Worm (Caenorhabditis elegans) whole organism, late embryonic: Measurements from ENCODE around the gene Y49E10.29.

Experiments
- C38D4.7 ChIP-seq: fragments of 200-800 bp; sonication (Bioruptor generic); optimal IDR thresholded peaks from 2 replicates; lab custom pipeline; 2018; ENCODE audit warnings: mild to moderate bottlenecking, missing genetic modification characterization, moderate library complexity, missing compliant biosample characterization
- ama-1 ChIP-seq: fragments of 150-350 bp; optimal IDR thresholded peaks from 2 replicates; lab custom pipeline; 2014
- ceh-9 ChIP-seq: sonication (generic microtip); optimal IDR thresholded peaks from 2 replicates; lab custom pipeline; 2016; ENCODE audit warnings: mild to moderate bottlenecking, missing genetic modification characterization, inconsistent platforms, missing compliant biosample characterization
- pqm-1 ChIP-seq: sonication (generic microtip); optimal IDR thresholded peaks from 2 replicates; lab custom pipeline; 2016; ENCODE audit warnings: missing genetic modification characterization, missing compliant biosample characterization
- unc-55 ChIP-seq: sonication (generic microtip); optimal IDR thresholded peaks from 2 replicates; lab custom pipeline; 2017; ENCODE audit warnings: missing biosample characterization, missing genetic modification reagents, missing genetic modification characterization

DNA sequence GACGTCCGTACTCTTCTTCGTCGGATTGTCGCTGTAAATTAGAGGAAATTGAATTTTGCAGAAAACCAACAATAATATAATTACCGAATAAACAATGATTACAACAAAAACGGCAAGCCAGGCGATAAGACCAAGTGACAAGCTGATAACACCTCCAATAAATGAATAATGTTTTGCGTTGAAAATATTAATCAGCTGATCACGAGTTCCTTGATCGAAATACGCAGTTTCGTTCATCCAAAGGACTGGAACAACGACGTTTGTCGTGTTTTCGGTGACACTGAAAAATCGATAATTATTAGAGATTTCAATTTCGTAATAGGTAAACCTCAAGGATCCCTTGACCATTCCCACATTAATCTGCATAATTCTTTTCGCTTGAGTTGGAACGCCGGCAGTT lies 15.2 kb upstream of the Y49E10.29 start:
- TF ChIP-seq pqm-1 (tag; lab: Kevin White, UChicago) (no peak), ama-1 (lab: Kevin White, UChicago) (no peak), unc-55 (no peak), C38D4.7 (GFP tag; lab: Kevin White, UChicago) (no peak), ceh-9 (tag; lab: Kevin White, UChicago) (no peak)
